Fruit fly (Drosophila melanogaster): Measurements from ENCODE around the gene CG43394.

The CG43394 gene

dm6 chr2L:8100489-8101352 lies 44.8 kb upstream of the CG43394 start (continued):
- no peak for TF ChIP-seq Eip75B (GFP tag; optimal IDR thresholded peaks at IDR 0.05)
- TF ChIP-seq CG8632 (GFP tag; optimal IDR thresholded peaks at IDR 0.05): peak; percentile 8
- no peak for TF ChIP-seq Lpt (GFP tag; optimal IDR thresholded peaks at IDR 0.05)
- no peak for TF ChIP-seq Ets21C (GFP tag; optimal IDR thresholded peaks at IDR 0.05)
- TF ChIP-seq Hr39 (GFP tag; optimal IDR thresholded peaks at IDR 0.05): no peak
- TF ChIP-seq acj6 (GFP tag; optimal IDR thresholded peaks at IDR 0.05): peak; percentile 26
- TF ChIP-seq CG32006 (GFP tag; optimal IDR thresholded peaks at IDR 0.05): no peak
- peak; percentile 46 for TF ChIP-seq pdm3 (GFP tag; optimal IDR thresholded peaks at IDR 0.05)
- peak; percentile 17 for TF ChIP-seq lz (GFP tag; optimal IDR thresholded peaks at IDR 0.05)
- TF ChIP-seq CG6276 (GFP tag; optimal IDR thresholded peaks at IDR 0.05): peak; percentile 55
- TF ChIP-seq fd85E (GFP tag; optimal IDR thresholded peaks at IDR 0.05): no peak
- TF ChIP-seq cyc (GFP tag; optimal IDR thresholded peaks at IDR 0.05): peak; percentile 42
- no peak for TF ChIP-seq CG11762 (GFP tag; optimal IDR thresholded peaks at IDR 0.05; ENCODE audit: insufficient read depth)
- TF ChIP-seq dac (GFP tag; optimal IDR thresholded peaks at IDR 0.05): no peak
- TF ChIP-seq Hr38 (GFP tag; optimal IDR thresholded peaks at IDR 0.05): no peak
- TF ChIP-seq CG31627 (GFP tag; optimal IDR thresholded peaks at IDR 0.05): no peak
- no peak for TF ChIP-seq Sox102F (GFP tag; optimal IDR thresholded peaks at IDR 0.05)
- no peak for TF ChIP-seq CG16779 (tag; optimal IDR thresholded peaks at IDR 0.05)
- no peak for TF ChIP-seq CG8319 (GFP tag; optimal IDR thresholded peaks at IDR 0.05)
- peak; percentile 75 for TF ChIP-seq Eip78C (GFP tag)

dm6 chr2L:8103073-8103472 lies 42.5 kb upstream of the CG43394 start:
- no peak for TF ChIP-seq Eip75B (GFP tag; optimal IDR thresholded peaks at IDR 0.05)
- no peak for TF ChIP-seq Sox102F (GFP tag; optimal IDR thresholded peaks at IDR 0.05)
- no peak for TF ChIP-seq Blimp-1 (GFP tag; optimal IDR thresholded peaks at IDR 0.05)
- TF ChIP-seq CG11762 (GFP tag; optimal IDR thresholded peaks at IDR 0.05; ENCODE audit: insufficient read depth): no peak
- TF ChIP-seq CG10669 (GFP tag; optimal IDR thresholded peaks at IDR 0.05): no peak
- TF ChIP-seq CG16779 (tag; optimal IDR thresholded peaks at IDR 0.05): no peak
- TF ChIP-seq svp (GFP tag): no peak
- TF ChIP-seq CG8319 (GFP tag; optimal IDR thresholded peaks at IDR 0.05): no peak
- TF ChIP-seq CG6792 (GFP tag; optimal IDR thresholded peaks at IDR 0.05): no peak
- TF ChIP-seq acj6 (GFP tag; optimal IDR thresholded peaks at IDR 0.05): no peak
- no peak for TF ChIP-seq CG7368 (GFP tag; optimal IDR thresholded peaks at IDR 0.05)
- TF ChIP-seq CG3919 (GFP tag; optimal IDR thresholded peaks at IDR 0.05): no peak
- no peak for TF ChIP-seq OdsH (GFP tag; optimal IDR thresholded peaks at IDR 0.05)
- no peak for TF ChIP-seq cyc (GFP tag; optimal IDR thresholded peaks at IDR 0.05)

- TF ChIP-seq CG11902 (GFP tag; optimal IDR thresholded peaks at IDR 0.05) (no peak), CG6276 (GFP tag; optimal IDR thresholded peaks at IDR 0.05) (no peak), vri (GFP tag; optimal IDR thresholded peaks at IDR 0.05) (peak; percentile 17), fkh (GFP tag; optimal IDR thresholded peaks at IDR 0.05) (no peak)
Observed at dm6 chr2L:8104094-8104493, 41.5 kb upstream of the CG43394 start.

- TF ChIP-seq pdm3 (GFP tag; optimal IDR thresholded peaks at IDR 0.05): no peak
- TF ChIP-seq Gug (GFP tag; IDR thresholded peaks at IDR 0.05): no peak
- TF ChIP-seq fd59A (GFP tag; optimal IDR thresholded peaks at IDR 0.05): no peak
- TF ChIP-seq Hr38 (GFP tag; optimal IDR thresholded peaks at IDR 0.05): no peak
- no peak for TF ChIP-seq Blimp-1 (GFP tag; optimal IDR thresholded peaks at IDR 0.05)
- no peak for TF ChIP-seq salr (GFP tag; optimal IDR thresholded peaks at IDR 0.05)
- no peak for TF ChIP-seq CG9139 (GFP tag; optimal IDR thresholded peaks at IDR 0.05)
- TF ChIP-seq Ets96B (tag; optimal IDR thresholded peaks at IDR 0.05): no peak
- no peak for TF ChIP-seq esn (GFP tag; optimal IDR thresholded peaks at IDR 0.05)
- TF ChIP-seq CG3032 (tag; optimal IDR thresholded peaks at IDR 0.05): no peak
- no peak for TF ChIP-seq Ets21C (GFP tag; optimal IDR thresholded peaks at IDR 0.05)
- no peak for TF ChIP-seq CG15336 (GFP tag; IDR thresholded peaks at IDR 0.05)
- no peak for TF ChIP-seq Hr4 (GFP tag; optimal IDR thresholded peaks at IDR 0.05)
- no peak for TF ChIP-seq Hr39 (GFP tag; optimal IDR thresholded peaks at IDR 0.05)
Observed at dm6 chr2L:8104706-8105105, 40.9 kb upstream of the CG43394 start.

Data from whole organism, prepupa.